Fruit fly (Drosophila melanogaster) whole organism, embryonic: Measurements from ENCODE around the gene Spt7.

Experiments used
- Ada2b ChIP-seq: fragments of 200-800 bp; sonication (Bioruptor generic); IDR thresholded peaks from 2 replicates; pipeline ENCODE4 v1.3.6; 2022; ENCODE audit warnings: missing biosample characterization, missing genetic modification characterization
- CG10209 ChIP-seq: fragments of 200-800 bp; sonication (Bioruptor generic); optimal IDR thresholded peaks from 3 replicates; lab custom pipeline; 2017; ENCODE audit warnings: missing biosample characterization, mild to moderate bottlenecking, missing genetic modification characterization, missing genetic modification reagents
- CG10979 ChIP-seq: fragments of 200-800 bp; sonication (Bioruptor generic); optimal IDR thresholded peaks from 2 replicates; lab custom pipeline; 2018; ENCODE audit warnings: missing biosample characterization, mild to moderate bottlenecking, missing genetic modification characterization, moderate library complexity
- CG11247 ChIP-seq: fragments of 200-800 bp; sonication (Bioruptor generic); IDR thresholded peaks from 2 replicates; pipeline ENCODE4 v1.3.6; 2022; ENCODE audit warnings: missing biosample characterization, missing genetic modification characterization
- CG1233 ChIP-seq: fragments of 200-800 bp; sonication (Bioruptor generic); optimal IDR thresholded peaks from 4 replicates; lab custom pipeline; 2018; ENCODE audit warnings: missing biosample characterization, mild to moderate bottlenecking, missing genetic modification characterization
- CG13287 ChIP-seq: fragments of 200-800 bp; sonication (Bioruptor generic); IDR thresholded peaks from 2 replicates; pipeline ENCODE4 v1.3.6; 2022; ENCODE audit warnings: missing biosample characterization, missing genetic modification characterization; ENCODE audit not compliant: partially characterized antibody
- CG13775 ChIP-seq: fragments of 200-800 bp; sonication (Bioruptor generic); optimal IDR thresholded peaks from 3 replicates; lab custom pipeline; 2017; ENCODE audit warnings: missing biosample characterization, mild to moderate bottlenecking, missing genetic modification characterization
- CG14441 ChIP-seq: fragments of 200-800 bp; sonication (Bioruptor generic); IDR thresholded peaks from 2 replicates; pipeline ENCODE4 v1.3.6; 2022; ENCODE audit warnings: missing biosample characterization, missing genetic modification characterization
- CG17359 ChIP-seq: fragments of 200-800 bp; sonication (Bioruptor generic); optimal IDR thresholded peaks from 3 replicates; lab custom pipeline; 2018; ENCODE audit warnings: missing biosample characterization, mild to moderate bottlenecking, missing genetic modification characterization, moderate library complexity
- CG31224 ChIP-seq: fragments of 200-800 bp; sonication (Bioruptor generic); IDR thresholded peaks from 2 replicates; pipeline ENCODE4 v1.3.6; 2022; ENCODE audit warnings: missing biosample characterization, missing genetic modification characterization
- CG34376 ChIP-seq: fragments of 200-800 bp; sonication (Bioruptor generic); optimal IDR thresholded peaks from 2 replicates; lab custom pipeline; 2018; ENCODE audit warnings: missing biosample characterization, mild to moderate bottlenecking, missing genetic modification characterization
- CG3847 ChIP-seq: fragments of 200-800 bp; sonication (Bioruptor generic); IDR thresholded peaks from 2 replicates; pipeline ENCODE4 v1.3.6; 2022; ENCODE audit warnings: missing biosample characterization, missing genetic modification characterization
- CG7372 ChIP-seq: fragments of 200-800 bp; sonication (Bioruptor generic); IDR thresholded peaks from 2 replicates; pipeline ENCODE4 v1.3.6; 2022; ENCODE audit warnings: missing biosample characterization, missing genetic modification characterization
- D ChIP-seq, 2 experiments: fragments of 200-800 bp in 1 of 2; fragments of >200 bp in 1 of 2; sonication (Bioruptor generic) in 1 of 2; optimal IDR thresholded peaks; 2 replicates in 1 of 2; 3 replicates in 1 of 2; lab custom pipeline; 2017; ENCODE audit warnings: mild to moderate bottlenecking in 1 of 2, missing biosample characterization in 1 of 2, missing genetic modification characterization in 1 of 2, missing genetic modification reagents in 1 of 2
- HLH3B ChIP-seq: fragments of 200-800 bp; sonication (Bioruptor generic); IDR thresholded peaks from 2 replicates; pipeline ENCODE4 v1.3.6; 2022; ENCODE audit warnings: missing biosample characterization, missing genetic modification characterization
- Hey ChIP-seq: fragments of 200-800 bp; sonication (Bioruptor generic); optimal IDR thresholded peaks from 3 replicates; lab custom pipeline; 2018; ENCODE audit warnings: missing biosample characterization, mild to moderate bottlenecking, missing genetic modification characterization
- MTF-1 ChIP-seq: fragments of 200-800 bp; sonication (Bioruptor generic); optimal IDR thresholded peaks from 2 replicates; lab custom pipeline; 2018; ENCODE audit warnings: missing biosample characterization, mild to moderate bottlenecking, missing genetic modification characterization, borderline replicate concordance
- PHDP ChIP-seq: fragments of 200-800 bp; sonication (Bioruptor generic); optimal IDR thresholded peaks from 3 replicates; lab custom pipeline; 2018; ENCODE audit warnings: missing biosample characterization, mild to moderate bottlenecking, missing genetic modification characterization, moderate library complexity
- Trl ChIP-seq, 3 experiments: fragments of >200 bp in 2 of 3; fragments of 200-800 bp in 1 of 3; sonication (Bioruptor generic) in 1 of 3; optimal IDR thresholded peaks; 2 replicates in 1 of 3; 3 replicates in 2 of 3; lab custom pipeline; 2016 to 2017; ENCODE audit warnings: missing biosample characterization in 1 of 3, missing genetic modification characterization in 1 of 3
- abd-A ChIP-seq: fragments of 200-800 bp; sonication (Bioruptor generic); optimal IDR thresholded peaks from 3 replicates; lab custom pipeline; 2019; ENCODE audit warnings: missing biosample characterization, mild to moderate bottlenecking, missing genetic modification characterization, moderate library complexity
- bab2 ChIP-seq: fragments of 200-800 bp; sonication (Bioruptor generic); optimal IDR thresholded peaks from 2 replicates; lab custom pipeline; 2016; ENCODE audit warnings: missing biosample characterization, missing genetic modification characterization
- bbx ChIP-seq: fragments of 200-800 bp; sonication (Bioruptor generic); IDR thresholded peaks from 2 replicates; pipeline ENCODE4 v1.3.6; 2022; ENCODE audit warnings: missing biosample characterization, missing genetic modification characterization; ENCODE audit not compliant: partially characterized antibody
- caup ChIP-seq: fragments of 200-800 bp; sonication (Bioruptor generic); optimal IDR thresholded peaks from 3 replicates; lab custom pipeline; 2017; ENCODE audit warnings: missing biosample characterization, mild to moderate bottlenecking, missing genetic modification characterization, moderate library complexity; ENCODE audit not compliant: severe bottlenecking
- chinmo ChIP-seq: fragments of 200-800 bp; sonication (Bioruptor generic); IDR thresholded peaks from 4 replicates; pipeline ENCODE4 v1.3.6; 2022; ENCODE audit warnings: missing biosample characterization, missing genetic modification characterization; ENCODE audit not compliant: partially characterized antibody
- crol ChIP-seq: fragments of 200-800 bp; sonication (Bioruptor generic); IDR thresholded peaks from 2 replicates; pipeline ENCODE4 v1.3.6; 2022; ENCODE audit warnings: missing biosample characterization, missing genetic modification characterization
- crp ChIP-seq, 2 experiments: fragments of 200-800 bp; sonication (Bioruptor generic); optimal IDR thresholded peaks; 2 replicates in 1 of 2; 3 replicates in 1 of 2; lab custom pipeline; 2017; ENCODE audit warnings: missing biosample characterization in 2 of 2, missing genetic modification characterization in 2 of 2, mild to moderate bottlenecking in 1 of 2, moderate library complexity in 1 of 2
- dan ChIP-seq: fragments of 200-800 bp; sonication (Bioruptor generic); IDR thresholded peaks from 2 replicates; pipeline ENCODE4 v1.3.6; 2022; ENCODE audit warnings: missing biosample characterization, missing genetic modification characterization
- dm ChIP-seq: fragments of 200-800 bp; sonication (Bioruptor generic); optimal IDR thresholded peaks from 3 replicates; lab custom pipeline; 2016; ENCODE audit warnings: missing biosample characterization, missing genetic modification characterization
- dmrt11E ChIP-seq: fragments of 200-800 bp; sonication (Bioruptor generic); optimal IDR thresholded peaks from 3 replicates; lab custom pipeline; 2018; ENCODE audit warnings: missing biosample characterization, mild to moderate bottlenecking, missing genetic modification characterization, moderate library complexity
- esg ChIP-seq: fragments of 200-800 bp; sonication (Bioruptor generic); conservative IDR thresholded peaks from 2 replicates; pipeline ENCODE4 v1.3.6; 2022; ENCODE audit warnings: missing biosample characterization, missing genetic modification characterization
- gce ChIP-seq: fragments of 200-800 bp; sonication (Bioruptor generic); IDR thresholded peaks from 3 replicates; pipeline ENCODE4 v1.3.6; 2022; ENCODE audit warnings: missing biosample characterization, missing genetic modification characterization
- gro ChIP-seq: fragments of 200-800 bp; sonication (Bioruptor generic); optimal IDR thresholded peaks from 2 replicates; lab custom pipeline; 2016; ENCODE audit warnings: missing biosample characterization, missing genetic modification characterization
- hb ChIP-seq: fragments of 200-800 bp; sonication (Bioruptor generic); IDR thresholded peaks from 3 replicates; pipeline ENCODE4 v1.3.6; 2022; ENCODE audit warnings: missing biosample characterization, missing genetic modification characterization; ENCODE audit not compliant: partially characterized antibody
- hbn ChIP-seq: fragments of 200-800 bp; sonication (Bioruptor generic); IDR thresholded peaks from 2 replicates; pipeline ENCODE4 v1.3.6; 2022; ENCODE audit warnings: missing biosample characterization, missing genetic modification characterization; ENCODE audit not compliant: partially characterized antibody
- ind ChIP-seq: fragments of 200-800 bp; sonication (Bioruptor generic); optimal IDR thresholded peaks from 3 replicates; lab custom pipeline; 2016; ENCODE audit warnings: missing biosample characterization, missing genetic modification characterization
- inv ChIP-seq: fragments of 200-800 bp; sonication (Bioruptor generic); IDR thresholded peaks from 2 replicates; pipeline ENCODE4 v1.3.6; 2022; ENCODE audit warnings: missing biosample characterization, missing genetic modification characterization; ENCODE audit not compliant: partially characterized antibody
- lab ChIP-seq: fragments of 200-800 bp; sonication (Bioruptor generic); optimal IDR thresholded peaks from 3 replicates; lab custom pipeline; 2017; ENCODE audit warnings: missing biosample characterization, missing genetic modification characterization, mild to moderate bottlenecking, moderate library complexity, missing genetic modification reagents
- lola ChIP-seq, 3 experiments: fragments of >200 bp in 2 of 3; fragments of 200-800 bp in 1 of 3; sonication (Bioruptor generic) in 1 of 3; optimal IDR thresholded peaks; 2 replicates each; lab custom pipeline; 2017 to 2019; ENCODE audit warnings: missing biosample characterization in 3 of 3, missing genetic modification characterization in 3 of 3, mild to moderate bottlenecking in 1 of 3, moderate library complexity in 1 of 3
- luna ChIP-seq: fragments of 200-800 bp; sonication (Bioruptor generic); optimal IDR thresholded peaks from 2 replicates; lab custom pipeline; 2016; ENCODE audit warnings: missing biosample characterization, missing genetic modification characterization
- row ChIP-seq: fragments of 200-800 bp; sonication (Bioruptor generic); IDR thresholded peaks from 3 replicates; pipeline ENCODE4 v1.3.6; 2022; ENCODE audit warnings: missing biosample characterization, missing genetic modification characterization
- sens ChIP-seq: fragments of 200-800 bp; sonication (Bioruptor generic); peaks from one replicate; lab custom pipeline; 2016; ENCODE audit warnings: missing biosample characterization, missing genetic modification characterization
- slbo ChIP-seq: fragments of 200-800 bp; sonication (Bioruptor generic); IDR thresholded peaks from 2 replicates; pipeline ENCODE4 v1.3.6; 2022; ENCODE audit warnings: missing biosample characterization, missing genetic modification characterization
- so ChIP-seq: fragments of 200-800 bp; sonication (Bioruptor generic); IDR thresholded peaks from 3 replicates; pipeline ENCODE4 v1.3.6; 2022; ENCODE audit warnings: missing biosample characterization, missing genetic modification characterization
- zfh2 ChIP-seq: fragments of 200-800 bp; sonication (Bioruptor generic); optimal IDR thresholded peaks from 2 replicates; lab custom pipeline; 2016; ENCODE audit warnings: missing biosample characterization, missing genetic modification characterization

The Spt7 gene

dm6 chrX:17852457-17852856 lies 2.2 kb downstream of the Spt7 start, which contains the start of gene CG32554 (continued):
- TF ChIP-seq abd-A (tag; lab: Kevin White, UChicago) (no peak), dmrt11E (tag; lab: Kevin White, UChicago) (no peak), hb (peak; percentile 83), CG31224 (GFP tag; lab: Robert Waterston, UW) (no peak), HLH3B (no peak), bbx (peak; percentile 91), CG7372 (GFP tag; lab: Robert Waterston, UW) (no peak)

dm6 chrX:17856029-17856428 lies 5.8 kb downstream of the Spt7 start, which contains the start of gene Mco4:
TSS of gene Mco4 (minus strand) at chrX:17856129.
- TF ChIP-seq bab2 (no peak), CG17359 (no peak), Ada2b (GFP tag; lab: Robert Waterston, UW) (no peak), lola (GFP tag; optimal IDR thresholded peaks at IDR 0.05; lab: Kevin White, UChicago) (no peak), lab (GFP tag; lab: Kevin White, UChicago) (no peak), CG13287 (GFP tag; lab: Robert Waterston, UW) (no peak), luna (GFP tag; lab: Kevin White, UChicago) (no peak), PHDP (tag; lab: Kevin White, UChicago) (no peak), D (optimal IDR thresholded peaks at IDR 0.05; lab: Kevin White, UChicago) (no peak), D (GFP tag; optimal IDR thresholded peaks at IDR 0.05; lab: Kevin White, UChicago) (no peak), esg (GFP tag; lab: Robert Waterston, UW) (no peak), zfh2 (GFP tag; lab: Kevin White, UChicago) (no peak)

- TF ChIP-seq row (GFP tag; lab: Robert Waterston, UW), result peak; percentile 43; the same call in 2 of the 3 replicates
- TF ChIP-seq CG13775 (GFP tag; lab: Kevin White, UChicago), result peak; percentile 3
- TF ChIP-seq CG14441 (GFP tag; lab: Robert Waterston, UW), result 0 out of 2 replicates have a peak, but pooled peaks have one; percentile 33
- peak in 1 of 2 experiments; percentile 75 for TF ChIP-seq crp (GFP tag; optimal IDR thresholded peaks at IDR 0.05; lab: Kevin White, UChicago)
- TF ChIP-seq CG34376 (GFP tag; lab: Kevin White, UChicago), result peak; percentile 79
- TF ChIP-seq CG10209, result peak; percentile 15
- no peak for TF ChIP-seq gce
- TF ChIP-seq CG11247 (GFP tag; lab: Robert Waterston, UW), result no peak
- TF ChIP-seq CG1233, result peak; percentile 6
- 0 out of 2 replicates have a peak, but pooled peaks have one; percentile 10 for TF ChIP-seq crol
- no peak for TF ChIP-seq inv (GFP tag; lab: Robert Waterston, UW)
- TF ChIP-seq so (GFP tag; lab: Robert Waterston, UW), result 0 out of 3 replicates have a peak, but pooled peaks have one; percentile 35
- peak; percentile 23 for TF ChIP-seq Hey (tag; lab: Kevin White, UChicago)
- TF ChIP-seq MTF-1 (GFP tag; lab: Kevin White, UChicago), result no peak
- TF ChIP-seq CG3847 (GFP tag; lab: Robert Waterston, UW), result no peak
- TF ChIP-seq gro (GFP tag; lab: Kevin White, UChicago), result peak; percentile 0
- TF ChIP-seq Trl (optimal IDR thresholded peaks at IDR 0.05; lab: Kevin White, UChicago), result no peak
- TF ChIP-seq Trl (GFP tag; optimal IDR thresholded peaks at IDR 0.05; lab: Kevin White, UChicago), result no peak
- peak; percentile 72 for TF ChIP-seq sens (GFP tag; lab: Kevin White, UChicago)
- 0 out of 2 replicates have a peak, but pooled peaks have one; percentile 17 for TF ChIP-seq slbo
- TF ChIP-seq caup (GFP tag; lab: Kevin White, UChicago), result peak; percentile 21
- peak; percentile 16 for TF ChIP-seq ind (GFP tag; lab: Kevin White, UChicago)
- TF ChIP-seq zfh2 (GFP tag; lab: Kevin White, UChicago), result peak; percentile 12
- 0 out of 2 replicates have a peak, but pooled peaks have one; percentile 13 for TF ChIP-seq hbn (GFP tag; lab: Robert Waterston, UW)
- no peak for TF ChIP-seq CG10979 (tag; lab: Kevin White, UChicago)
- no peak for TF ChIP-seq dan (GFP tag; lab: Robert Waterston, UW)
- TF ChIP-seq chinmo (GFP tag; lab: Robert Waterston, UW), result 0 out of 4 replicates have a peak, but pooled peaks have one; percentile 65
- no peak for TF ChIP-seq dm (GFP tag; lab: Kevin White, UChicago)
These were observed 6.4 kb downstream of the Spt7 start, which contains the start of gene Srx for dm6 chrX:17856458-17857277. TSS of gene Srx (plus strand) at chrX:17856974.
